Fruit fly (Drosophila melanogaster) whole organism, embryonic: Measurements from ENCODE around the gene CG15880.

Source experiments
- Asciz ChIP-seq: fragments of 200-800 bp; sonication (Bioruptor generic); optimal IDR thresholded peaks from 2 replicates; lab custom pipeline; 2017; ENCODE audit warnings: missing biosample characterization, mild to moderate bottlenecking, missing genetic modification characterization, missing genetic modification reagents
- Atf3 ChIP-seq: fragments of 200-800 bp; sonication (Bioruptor generic); optimal IDR thresholded peaks from 3 replicates; lab custom pipeline; 2016; ENCODE audit warnings: missing biosample characterization, missing genetic modification characterization
- CG10147 ChIP-seq: fragments of 200-800 bp; sonication (Bioruptor generic); optimal IDR thresholded peaks from 2 replicates; lab custom pipeline; 2019; ENCODE audit warnings: missing biosample characterization, mild to moderate bottlenecking, missing genetic modification characterization, moderate library complexity
- CG10543 ChIP-seq: fragments of 200-800 bp; sonication (Bioruptor generic); optimal IDR thresholded peaks from 3 replicates; lab custom pipeline; 2017; ENCODE audit warnings: missing biosample characterization, mild to moderate bottlenecking, missing genetic modification characterization, moderate library complexity
- CG11085 ChIP-seq: fragments of 200-800 bp; sonication (Bioruptor generic); IDR thresholded peaks from 2 replicates; pipeline ENCODE4 v1.3.6; 2022; ENCODE audit warnings: missing biosample characterization, missing genetic modification characterization
- CG13123 ChIP-seq: fragments of 200-800 bp; sonication (Bioruptor generic); optimal IDR thresholded peaks from 2 replicates; lab custom pipeline; 2016; ENCODE audit warnings: missing biosample characterization, missing genetic modification characterization
- CG13775 ChIP-seq: fragments of 200-800 bp; sonication (Bioruptor generic); optimal IDR thresholded peaks from 3 replicates; lab custom pipeline; 2017; ENCODE audit warnings: missing biosample characterization, mild to moderate bottlenecking, missing genetic modification characterization
- CG15479 ChIP-seq: fragments of 200-800 bp; sonication (Bioruptor generic); optimal IDR thresholded peaks from 3 replicates; lab custom pipeline; 2019; ENCODE audit warnings: missing biosample characterization, mild to moderate bottlenecking, missing genetic modification characterization, moderate library complexity
- CG1602 ChIP-seq: fragments of 200-800 bp; sonication (Bioruptor generic); optimal IDR thresholded peaks from 3 replicates; lab custom pipeline; 2016; ENCODE audit warnings: missing biosample characterization, missing genetic modification characterization
- CG17359 ChIP-seq: fragments of 200-800 bp; sonication (Bioruptor generic); optimal IDR thresholded peaks from 3 replicates; lab custom pipeline; 2018; ENCODE audit warnings: missing biosample characterization, mild to moderate bottlenecking, missing genetic modification characterization, moderate library complexity
- CG18262 ChIP-seq: fragments of 200-800 bp; optimal IDR thresholded peaks from 3 replicates; lab custom pipeline; 2019; ENCODE audit warnings: missing biosample characterization, mild to moderate bottlenecking, missing genetic modification characterization, moderate library complexity
- CG30431 ChIP-seq: fragments of 200-800 bp; sonication (Bioruptor generic); optimal IDR thresholded peaks from 2 replicates; lab custom pipeline; 2017; ENCODE audit warnings: missing biosample characterization, missing genetic modification characterization
- CG3065 ChIP-seq: fragments of 200-800 bp; sonication (Bioruptor generic); optimal IDR thresholded peaks from 2 replicates; lab custom pipeline; 2016; ENCODE audit warnings: missing biosample characterization, missing genetic modification characterization
- CG3163 ChIP-seq: fragments of 200-800 bp; sonication (Bioruptor generic); optimal IDR thresholded peaks from 3 replicates; lab custom pipeline; 2016; ENCODE audit warnings: missing biosample characterization, missing genetic modification characterization
- CG32772 ChIP-seq: fragments of 200-800 bp; sonication (Bioruptor generic); IDR thresholded peaks from 2 replicates; pipeline ENCODE4 v1.3.6; 2022; ENCODE audit warnings: missing biosample characterization, missing genetic modification characterization
- CG3726 ChIP-seq: fragments of 200-800 bp; sonication (Bioruptor generic); IDR thresholded peaks from 3 replicates; pipeline ENCODE4, ENCODE4 v1.3.6; 2022; ENCODE audit warnings: missing biosample characterization, missing genetic modification characterization
- CG5245 ChIP-seq: fragments of 200-800 bp; sonication (Bioruptor generic); optimal IDR thresholded peaks from 3 replicates; lab custom pipeline; 2016; ENCODE audit warnings: missing biosample characterization, missing genetic modification characterization
- CG6254 ChIP-seq: fragments of 200-800 bp; sonication (Bioruptor generic); optimal IDR thresholded peaks from 3 replicates; lab custom pipeline; 2017; ENCODE audit warnings: mild to moderate bottlenecking, missing biosample characterization, missing genetic modification reagents, missing genetic modification characterization
- CG8089 ChIP-seq: fragments of 200-800 bp; sonication (Bioruptor generic); optimal IDR thresholded peaks from 3 replicates; lab custom pipeline; 2016; ENCODE audit warnings: missing biosample characterization, missing genetic modification characterization
- CG9437 ChIP-seq: fragments of 200-800 bp; sonication (Bioruptor generic); optimal IDR thresholded peaks from 2 replicates; lab custom pipeline; 2018; ENCODE audit warnings: missing biosample characterization, mild to moderate bottlenecking, missing genetic modification characterization
- D ChIP-seq, 2 experiments: fragments of 200-800 bp in 1 of 2; fragments of >200 bp in 1 of 2; sonication (Bioruptor generic) in 1 of 2; optimal IDR thresholded peaks; 2 replicates in 1 of 2; 3 replicates in 1 of 2; lab custom pipeline; 2017; ENCODE audit warnings: mild to moderate bottlenecking in 1 of 2, missing biosample characterization in 1 of 2, missing genetic modification characterization in 1 of 2, missing genetic modification reagents in 1 of 2
- H2.0 ChIP-seq: fragments of 200-800 bp; sonication (Bioruptor generic); IDR thresholded peaks from 2 replicates; pipeline ENCODE4 v1.3.6; 2022; ENCODE audit warnings: missing biosample characterization, missing genetic modification characterization
- Hey ChIP-seq: fragments of 200-800 bp; sonication (Bioruptor generic); optimal IDR thresholded peaks from 3 replicates; lab custom pipeline; 2018; ENCODE audit warnings: missing biosample characterization, mild to moderate bottlenecking, missing genetic modification characterization
- Lim3 ChIP-seq: fragments of 200-800 bp; sonication (Bioruptor generic); IDR thresholded peaks from 2 replicates; pipeline ENCODE4 v1.3.6; 2022; ENCODE audit warnings: missing biosample characterization, missing genetic modification characterization
- MESR4 ChIP-seq: fragments of 200-800 bp; sonication (Bioruptor generic); optimal IDR thresholded peaks from 2 replicates; lab custom pipeline; 2018; ENCODE audit warnings: missing biosample characterization, mild to moderate bottlenecking, missing genetic modification characterization, moderate library complexity
- Mes4 ChIP-seq: fragments of 200-800 bp; sonication (Bioruptor generic); optimal IDR thresholded peaks from 2 replicates; lab custom pipeline; 2016; ENCODE audit warnings: missing biosample characterization, missing genetic modification characterization
- NC2α ChIP-seq: fragments of 200-800 bp; sonication (Bioruptor generic); optimal IDR thresholded peaks from 2 replicates; lab custom pipeline; 2016; ENCODE audit warnings: missing biosample characterization, missing genetic modification characterization
- Rfx ChIP-seq: fragments of 200-800 bp; sonication (Bioruptor generic); IDR thresholded peaks from 2 replicates; pipeline ENCODE4 v1.3.6; 2022; ENCODE audit warnings: missing biosample characterization, missing genetic modification characterization
- Side ChIP-seq: fragments of 200-800 bp; sonication (Bioruptor generic); optimal IDR thresholded peaks from 2 replicates; lab custom pipeline; 2016; ENCODE audit warnings: missing biosample characterization, missing genetic modification characterization
- Sox100B ChIP-seq: fragments of 200-800 bp; sonication (Bioruptor generic); optimal IDR thresholded peaks from 3 replicates; lab custom pipeline; 2018; ENCODE audit warnings: missing biosample characterization, mild to moderate bottlenecking, missing genetic modification characterization
- Sox102F ChIP-seq: fragments of 200-800 bp; sonication (Bioruptor generic); optimal IDR thresholded peaks from 2 replicates; lab custom pipeline; 2018; ENCODE audit warnings: missing biosample characterization, mild to moderate bottlenecking, missing genetic modification characterization, moderate library complexity
- Spps ChIP-seq: fragments of 200-800 bp; sonication (Bioruptor generic); optimal IDR thresholded peaks from 2 replicates; lab custom pipeline; 2018; ENCODE audit warnings: missing biosample characterization, mild to moderate bottlenecking, missing genetic modification characterization
- Xbp1 ChIP-seq: fragments of 200-800 bp; sonication (Bioruptor generic); optimal IDR thresholded peaks from 3 replicates; lab custom pipeline; 2016; ENCODE audit warnings: missing biosample characterization, mild to moderate bottlenecking, missing genetic modification characterization
- amos ChIP-seq: fragments of 200-800 bp; sonication (Bioruptor generic); IDR thresholded peaks from 2 replicates; pipeline ENCODE4 v1.3.6; 2022; ENCODE audit warnings: missing biosample characterization, missing genetic modification characterization; ENCODE audit not compliant: partially characterized antibody
- aop ChIP-seq: fragments of 200-800 bp; sonication (Bioruptor generic); IDR thresholded peaks from 2 replicates; pipeline ENCODE4 v1.3.6; 2022; ENCODE audit warnings: missing biosample characterization, missing genetic modification characterization
- ci ChIP-seq: fragments of 200-800 bp; sonication (Bioruptor generic); IDR thresholded peaks from 3 replicates; pipeline ENCODE4 v1.3.6; 2022; ENCODE audit warnings: missing biosample characterization, missing genetic modification characterization
- dysf ChIP-seq: fragments of 200-800 bp; sonication (Bioruptor generic); IDR thresholded peaks from 3 replicates; pipeline ENCODE4 v1.3.6; 2022; ENCODE audit warnings: missing biosample characterization, missing genetic modification characterization
- eve ChIP-seq, 2 experiments: fragments of >200 bp; optimal IDR thresholded peaks; 2 replicates each; lab custom pipeline; 2017; ENCODE audit warnings: missing biosample characterization in 2 of 2, missing genetic modification characterization in 2 of 2
- gt ChIP-seq: fragments of 200-800 bp; sonication (Bioruptor generic); IDR thresholded peaks from 2 replicates; pipeline ENCODE4 v1.3.6; 2022; ENCODE audit warnings: missing biosample characterization, missing genetic modification characterization
- her ChIP-seq: fragments of 200-800 bp; sonication (Bioruptor generic); optimal IDR thresholded peaks from 2 replicates; lab custom pipeline; 2016; ENCODE audit warnings: missing biosample characterization, missing genetic modification characterization
- jigr1 ChIP-seq: fragments of 200-800 bp; sonication (Bioruptor generic); IDR thresholded peaks from 3 replicates; pipeline ENCODE4 v1.3.6; 2022; ENCODE audit warnings: missing biosample characterization, missing genetic modification characterization
- lab ChIP-seq: fragments of 200-800 bp; sonication (Bioruptor generic); optimal IDR thresholded peaks from 3 replicates; lab custom pipeline; 2017; ENCODE audit warnings: missing biosample characterization, missing genetic modification characterization, mild to moderate bottlenecking, moderate library complexity, missing genetic modification reagents
- mirr ChIP-seq: fragments of 200-800 bp; sonication (Bioruptor generic); optimal IDR thresholded peaks from 3 replicates; lab custom pipeline; 2018; ENCODE audit warnings: missing biosample characterization, mild to moderate bottlenecking, missing genetic modification characterization
- p53 ChIP-seq: fragments of 200-800 bp; sonication (Bioruptor generic); optimal IDR thresholded peaks from 2 replicates; lab custom pipeline; 2016; ENCODE audit warnings: missing biosample characterization, missing genetic modification characterization
- peb ChIP-seq: fragments of 200-800 bp; sonication (Bioruptor generic); IDR thresholded peaks from 2 replicates; pipeline ENCODE4 v1.3.6; 2022; ENCODE audit warnings: missing biosample characterization, missing genetic modification characterization
- sr ChIP-seq: fragments of 200-800 bp; sonication (Bioruptor generic); IDR thresholded peaks from 3 replicates; pipeline ENCODE4 v1.3.6; 2022; ENCODE audit warnings: missing biosample characterization, missing genetic modification characterization
- stwl ChIP-seq: fragments of 200-800 bp; sonication (Bioruptor generic); optimal IDR thresholded peaks from 3 replicates; lab custom pipeline; 2018; ENCODE audit warnings: missing biosample characterization, mild to moderate bottlenecking, missing genetic modification characterization, moderate library complexity
- tll ChIP-seq, 2 experiments: fragments of 200-800 bp in 1 of 2; fragments of >200 bp in 1 of 2; sonication (Bioruptor generic) in 1 of 2; optimal IDR thresholded peaks; 2 replicates each; lab custom pipeline; 2017 to 2019; ENCODE audit warnings: missing biosample characterization in 2 of 2, missing genetic modification characterization in 2 of 2, mild to moderate bottlenecking in 1 of 2, moderate library complexity in 1 of 2
- zf30C ChIP-seq: fragments of 200-800 bp; sonication (Bioruptor generic); optimal IDR thresholded peaks from 3 replicates; lab custom pipeline; 2018; ENCODE audit warnings: missing biosample characterization, mild to moderate bottlenecking, missing genetic modification characterization

CG15880 gene

dm6 chr2L:846167-846868 lies 28.6 kb upstream of the CG15880 start (continued):
- TF ChIP-seq CG3065 (GFP tag; lab: Kevin White, UChicago) (peak; percentile 41), CG30431 (GFP tag; lab: Kevin White, UChicago) (peak; percentile 47), CG13775 (GFP tag; lab: Kevin White, UChicago) (peak; percentile 21), dysf (GFP tag; lab: Robert Waterston, UW) (peak; percentile 43; the same call in 1 of the 3 replicates), Side (no peak), D (optimal IDR thresholded peaks at IDR 0.05; lab: Kevin White, UChicago) (no peak), D (GFP tag; optimal IDR thresholded peaks at IDR 0.05; lab: Kevin White, UChicago) (peak; percentile 40), H2.0 (GFP tag; lab: Robert Waterston, UW) (peak; percentile 51), Spps (no peak), jigr1 (GFP tag; lab: Robert Waterston, UW) (no peak), CG10543 (GFP tag; lab: Kevin White, UChicago) (no peak), CG10147 (GFP tag; lab: Kevin White, UChicago) (peak; percentile 57), eve (GFP tag; optimal IDR thresholded peaks at IDR 0.05; lab: Kevin White, UChicago) (no peak), CG32772 (peak; percentile 19; the same call in 1 of the 2 replicates), gt (GFP tag; lab: Robert Waterston, UW) (no peak), Mes4 (peak; percentile 50), CG13123 (GFP tag; lab: Kevin White, UChicago) (peak; percentile 31), ci (GFP tag; lab: Robert Waterston, UW) (peak; percentile 44; the same call in 2 of the 3 replicates), Hey (tag; lab: Kevin White, UChicago) (no peak), CG9437 (GFP tag; lab: Kevin White, UChicago) (peak; percentile 52), amos (no peak), sr (GFP tag; lab: Robert Waterston, UW) (no peak), CG3163 (GFP tag; lab: Kevin White, UChicago) (peak; percentile 25), CG5245 (peak; percentile 2), Rfx (peak; percentile 43; the same call in 1 of the 2 replicates), Atf3 (GFP tag; lab: Kevin White, UChicago) (no peak), p53 (peak; percentile 35), CG11085 (GFP tag; lab: Robert Waterston, UW) (no peak), MESR4 (GFP tag; lab: Kevin White, UChicago) (no peak), CG17359 (tag; lab: Kevin White, UChicago) (peak; percentile 75), Asciz (GFP tag; lab: Kevin White, UChicago) (peak; percentile 75), CG1602 (GFP tag; lab: Kevin White, UChicago) (peak; percentile 38), Lim3 (GFP tag; lab: Robert Waterston, UW) (no peak), lab (GFP tag; lab: Kevin White, UChicago) (peak; percentile 58), CG18262 (tag; lab: Kevin White, UChicago) (peak; percentile 76), aop (GFP tag; lab: Robert Waterston, UW) (0 out of 2 replicates have a peak, but pooled peaks have one; percentile 38), CG3726 (GFP tag; lab: Robert Waterston, UW) (0 out of 3 replicates have a peak, but pooled peaks have one; percentile 50), stwl (tag; lab: Kevin White, UChicago) (no peak), CG6254 (GFP tag; lab: Kevin White, UChicago) (peak; percentile 44), mirr (no peak), CG8089 (GFP tag; lab: Kevin White, UChicago) (peak; percentile 52), Sox100B (GFP tag; lab: Kevin White, UChicago) (peak; percentile 56), Xbp1 (GFP tag; lab: Kevin White, UChicago) (peak; percentile 48), NC2α (GFP tag; lab: Kevin White, UChicago) (no peak), her (GFP tag; lab: Kevin White, UChicago) (peak; percentile 60), peb (GFP tag; lab: Robert Waterston, UW) (no peak), tll (GFP tag; optimal IDR thresholded peaks at IDR 0.05; lab: Kevin White, UChicago) (no peak), Sox102F (GFP tag; lab: Kevin White, UChicago) (peak; percentile 85), CG15479 (GFP tag; lab: Kevin White, UChicago) (no peak), zf30C (peak; percentile 37)
